Fruit fly (Drosophila melanogaster) whole organism, wandering third instar larva: ENCODE data around the gene CG5276.

Source experiments
- foxo ChIP-seq, 2 experiments: fragments of 200-800 bp; sonication (Bioruptor generic); optimal IDR thresholded peaks; 2 replicates in 1 of 2; 3 replicates in 1 of 2; lab custom pipeline; 2016 to 2017; ENCODE audit warnings: missing biosample characterization in 2 of 2, missing genetic modification characterization in 2 of 2
- h ChIP-seq: fragments of 200-800 bp; sonication (Bioruptor generic); optimal IDR thresholded peaks from 3 replicates; lab custom pipeline; 2016; ENCODE audit warnings: missing biosample characterization, mild to moderate bottlenecking, missing genetic modification characterization

DNA sequence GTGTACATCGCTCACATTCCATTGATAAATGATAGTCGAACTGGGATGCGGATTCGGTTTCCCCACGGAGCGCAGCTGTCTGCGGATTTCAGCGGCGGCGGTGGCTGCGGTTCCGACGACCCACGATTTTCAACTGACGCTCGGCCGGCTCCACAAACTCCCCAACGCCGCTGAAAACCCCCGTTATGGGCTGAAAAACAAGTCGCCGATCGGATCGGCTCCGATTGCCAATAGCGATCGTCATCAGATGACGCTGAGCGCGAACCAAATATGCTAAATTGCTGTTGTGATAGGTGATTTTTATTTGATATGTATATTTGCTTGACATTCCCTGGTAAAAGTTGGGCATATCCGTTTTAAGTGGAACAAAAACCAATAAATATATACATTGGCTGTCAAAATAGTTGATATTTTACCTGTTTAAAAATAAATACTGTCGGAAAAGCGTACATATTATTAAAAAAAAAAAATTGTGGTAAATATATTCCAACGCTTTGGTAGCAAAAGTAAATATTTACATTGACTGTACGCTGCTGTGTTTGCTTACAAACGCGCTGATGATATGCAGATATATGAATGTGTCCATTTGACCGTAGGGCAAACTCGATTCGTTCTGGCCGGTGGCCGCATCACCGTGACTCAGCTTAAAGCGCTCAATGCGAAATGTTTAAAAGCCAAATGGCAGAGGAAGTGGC is 22.8 kb downstream of the CG5276 start:
- TF ChIP-seq foxo (GFP tag; optimal IDR thresholded peaks at IDR 0.05; lab: Kevin White, UChicago) (peak in 1 of 2 experiments; percentile 74), h (GFP tag; lab: Kevin White, UChicago) (peak; percentile 76)
